Fruit fly (Drosophila melanogaster) Kc167 (cell line): ENCODE measurements around the gene CG43954.

Experiments
- Sin3A ChIP-seq: fragments of >200 bp; optimal IDR thresholded peaks from 2 replicates; lab custom pipeline; 2018; ENCODE audit warnings: missing external identifiers
- h ChIP-seq: fragments of >200 bp; optimal IDR thresholded peaks from 3 replicates; lab custom pipeline; 2018; ENCODE audit warnings: missing external identifiers
- insv ChIP-seq: fragments of >200 bp; optimal IDR thresholded peaks from 3 replicates; lab custom pipeline; 2018; ENCODE audit warnings: missing external identifiers
- psq ChIP-seq: fragments of >200 bp; optimal IDR thresholded peaks from 2 replicates; lab custom pipeline; 2017; ENCODE audit warnings: missing external identifiers
- ttk ChIP-seq: sonication (Bioruptor generic); optimal IDR thresholded peaks from 2 replicates; lab custom pipeline; 2017; ENCODE audit warnings: missing external identifiers

DNA sequence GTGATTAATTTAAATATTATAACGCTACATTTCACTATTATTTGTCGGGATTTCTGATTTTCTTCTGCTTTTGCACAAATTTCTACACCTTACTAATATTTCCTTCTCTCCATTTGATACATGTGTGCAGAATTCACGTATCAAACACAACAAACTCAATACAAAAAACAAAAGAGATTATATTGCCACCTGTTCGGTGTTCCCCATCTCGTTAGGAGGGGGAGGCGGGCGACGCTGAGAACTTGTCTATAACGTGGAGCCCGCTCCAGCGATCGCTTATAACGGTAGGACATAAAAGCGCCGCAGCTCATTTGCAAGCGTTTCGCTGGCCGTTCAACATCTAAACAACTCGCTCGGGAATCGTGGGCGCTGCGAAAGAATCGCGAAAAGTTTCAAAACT is 21.8 kb upstream of the CG43954 start, which contains the start of gene CG9701:
- TF ChIP-seq insv (lab: Kevin White, UChicago) (no peak), ttk (lab: Kevin White, UChicago) (no peak), psq (lab: Kevin White, UChicago) (no peak), h (lab: Kevin White, UChicago) (no peak), Sin3A (lab: Kevin White, UChicago) (no peak)
